Fruit fly (Drosophila melanogaster) S2 (cell line): ENCODE results near the gene CG9953.
A peak's percentile ranks its signal among the peaks of the same experiment; 100 is the strongest.

ENCODE experiments used
- CG8478 ChIP-seq: fragments of >200 bp; optimal IDR thresholded peaks from 2 replicates; lab custom pipeline; 2018
- CTCF ChIP-seq, 2 experiments: fragments of >200 bp; optimal IDR thresholded peaks; 2 replicates each; lab custom pipeline; 2018

CG9953 gene

dm6 chr3L:7003132-7003531 is 33.7 kb downstream of the CG9953 start:
- no peak for TF ChIP-seq CTCF (optimal IDR thresholded peaks at IDR 0.05; lab: Kevin White, UChicago)

DNA sequence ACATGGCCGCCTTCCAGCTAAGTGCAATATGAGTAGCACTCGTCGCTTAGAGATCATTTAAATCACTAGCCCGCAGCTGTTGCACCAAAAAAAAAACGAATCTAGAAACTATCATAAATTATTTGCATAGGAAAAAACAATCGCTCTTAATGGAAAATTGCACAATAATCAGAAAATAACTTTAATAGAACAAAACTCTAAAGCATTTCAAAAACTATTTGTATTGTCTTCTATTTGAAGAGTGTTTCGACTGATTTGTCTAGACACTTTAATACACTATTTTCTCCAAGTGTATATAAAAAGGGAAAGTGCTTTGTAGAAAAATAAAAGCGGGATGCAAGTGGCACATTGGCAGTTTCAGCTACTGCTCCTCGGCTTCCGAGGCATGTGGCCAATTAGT is 37.0 kb downstream of the CG9953 start:
- no peak for TF ChIP-seq CTCF (optimal IDR thresholded peaks at IDR 0.05; lab: Kevin White, UChicago)
- TF ChIP-seq CG8478 (lab: Kevin White, UChicago): no peak

dm6 chr3L:7008351-7008750 is 38.9 kb downstream of the CG9953 start:
- no peak for TF ChIP-seq CG8478 (lab: Kevin White, UChicago)
- no peak for TF ChIP-seq CTCF (optimal IDR thresholded peaks at IDR 0.05; lab: Kevin White, UChicago)

DNA sequence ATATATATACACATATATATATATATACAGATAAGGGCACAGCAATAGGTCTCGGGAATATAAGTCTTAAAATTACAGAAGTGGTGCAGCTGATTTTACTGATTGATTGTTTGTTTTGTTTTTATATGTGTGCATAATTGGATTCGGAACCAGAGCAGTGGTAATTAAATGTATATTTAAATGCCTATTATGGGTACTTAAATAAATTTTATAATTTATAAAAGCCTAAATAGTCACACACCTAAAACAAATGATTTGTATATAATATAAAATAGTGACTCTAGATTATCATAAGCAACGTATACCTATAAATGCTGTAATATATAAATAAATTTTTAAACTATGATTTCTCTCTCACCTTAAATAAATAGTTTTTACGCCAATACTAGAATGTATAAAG is 40.0 kb downstream of the CG9953 start:
- TF ChIP-seq CTCF (optimal IDR thresholded peaks at IDR 0.05; lab: Kevin White, UChicago) (no peak), CG8478 (lab: Kevin White, UChicago) (no peak)

DNA sequence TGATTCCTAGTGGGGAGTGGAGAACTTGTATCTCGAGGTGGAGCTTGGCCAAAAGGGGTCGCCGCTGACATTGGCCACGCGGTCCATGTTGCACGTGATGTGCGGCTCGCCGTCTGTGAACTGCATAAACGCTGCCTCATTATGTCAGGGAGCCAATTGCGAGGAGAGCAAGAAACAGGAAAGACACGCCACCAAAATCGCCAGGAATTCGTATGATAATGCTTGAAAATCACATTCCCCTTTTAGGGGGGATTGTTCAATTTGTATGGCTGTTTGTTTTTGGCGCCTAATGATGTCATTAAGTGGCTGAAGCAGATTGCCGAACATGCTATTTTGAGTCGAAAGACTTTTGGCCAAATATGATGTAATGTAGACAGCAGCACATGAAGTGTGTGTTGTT is 40.4 kb downstream of the CG9953 start:
- TF ChIP-seq CTCF (optimal IDR thresholded peaks at IDR 0.05; lab: Kevin White, UChicago) (no peak), CG8478 (lab: Kevin White, UChicago) (no peak)

DNA sequence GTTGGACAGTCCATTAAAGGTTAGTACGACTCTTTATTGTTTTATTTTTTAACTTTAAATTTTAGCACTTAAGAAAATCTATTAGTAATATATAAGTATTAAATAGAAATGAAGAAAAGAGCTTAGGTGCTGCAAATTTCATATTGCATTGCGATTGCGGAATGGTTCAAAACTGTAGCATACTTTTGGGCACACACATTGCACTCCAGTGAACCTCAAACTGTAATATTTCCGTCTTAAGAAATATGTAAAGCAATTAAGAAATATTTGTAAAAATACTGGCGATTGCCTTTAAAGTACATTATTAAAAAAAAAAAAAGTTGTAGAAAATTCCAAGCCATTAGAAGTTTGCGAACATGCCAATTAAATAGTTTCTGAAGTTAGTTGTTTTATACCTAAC is 42.8 kb downstream of the CG9953 start:
- TF ChIP-seq CTCF (optimal IDR thresholded peaks at IDR 0.05; lab: Kevin White, UChicago): no peak

DNA sequence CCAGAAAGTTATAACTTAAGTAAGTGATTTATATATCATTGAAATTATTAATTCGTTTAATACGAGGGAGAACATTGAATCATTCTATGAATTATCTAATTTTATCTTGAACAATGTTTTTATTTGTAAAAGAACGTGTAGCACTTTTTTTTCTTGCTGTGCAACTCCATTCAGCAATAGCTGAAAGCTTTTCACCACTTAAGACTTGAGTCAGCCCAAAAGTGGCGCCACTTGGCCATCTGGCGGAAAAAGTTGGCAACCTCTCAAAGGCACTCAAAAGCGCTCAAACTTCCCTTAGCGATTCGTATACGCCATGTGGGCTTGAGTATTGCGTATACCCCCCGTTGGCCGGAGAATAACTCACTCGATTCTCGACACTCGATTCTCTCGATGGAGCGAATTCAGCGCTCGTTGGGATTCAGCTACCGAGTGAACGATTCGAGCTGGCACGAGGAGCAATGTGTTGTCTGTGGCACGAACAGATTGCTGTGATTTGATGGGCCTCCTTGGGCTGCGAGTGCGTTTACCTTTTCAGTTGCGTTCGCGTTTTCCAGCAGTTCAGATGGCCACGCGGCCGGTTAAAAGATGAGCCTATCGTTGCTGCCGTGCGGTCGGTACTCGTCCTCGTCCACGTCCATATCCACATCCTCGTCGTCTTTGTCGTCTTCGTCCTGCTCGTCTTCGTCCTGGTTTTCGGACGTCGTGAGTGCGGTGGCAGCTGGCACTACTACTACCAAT is 44.3 kb downstream of the CG9953 start:
- no peak for TF ChIP-seq CG8478 (lab: Kevin White, UChicago)
- TF ChIP-seq CTCF (optimal IDR thresholded peaks at IDR 0.05; lab: Kevin White, UChicago): peak; percentile 30 to 48
